Worm (Caenorhabditis elegans): ENCODE measurements around the gene T23G5.2.

The T23G5.2 gene

ce11 chrIII:9236228-9236627 lies at the start of gene T23G5.2:
Gene T23G5.2, minus strand, starts transcription at chrIII:9236328.
- no peak for TF ChIP-seq cog-1 (tag; optimal IDR thresholded peaks at IDR 0.05)
- TF ChIP-seq ref-1 (GFP tag; conservative IDR thresholded peaks at IDR 0.05), result no peak
- TF ChIP-seq tab-1 (GFP tag; IDR thresholded peaks at IDR 0.05), result no peak
- no peak for TF ChIP-seq ztf-29 (GFP tag; IDR thresholded peaks at IDR 0.05)
- no peak for TF ChIP-seq klf-2 (GFP tag; conservative IDR thresholded peaks at IDR 0.05)
- no peak for TF ChIP-seq T22C8.4 (GFP tag; IDR thresholded peaks at IDR 0.05)
- TF ChIP-seq ztf-23 (GFP tag; IDR thresholded peaks at IDR 0.05), result no peak
- no peak for TF ChIP-seq flt-1 (GFP tag; IDR thresholded peaks at IDR 0.05)
- no peak for TF ChIP-seq med-1 (GFP tag; optimal IDR thresholded peaks at IDR 0.05; ENCODE audit: insufficient read depth)

ce11 chrIII:9281480-9281879 lies 45.4 kb upstream of the T23G5.2 start, which contains the start of gene fozi-1:
Gene fozi-1, plus strand, starts transcription at chrIII:9281780.
- TF ChIP-seq ref-1 (GFP tag; conservative IDR thresholded peaks at IDR 0.05) (no peak), T22C8.4 (GFP tag; IDR thresholded peaks at IDR 0.05) (no peak), flt-1 (GFP tag; IDR thresholded peaks at IDR 0.05) (no peak), klf-2 (GFP tag; conservative IDR thresholded peaks at IDR 0.05) (no peak), tab-1 (GFP tag; IDR thresholded peaks at IDR 0.05) (no peak), ztf-23 (GFP tag; IDR thresholded peaks at IDR 0.05) (no peak), ztf-29 (GFP tag; IDR thresholded peaks at IDR 0.05) (no peak), cog-1 (tag; optimal IDR thresholded peaks at IDR 0.05) (no peak), med-1 (GFP tag; optimal IDR thresholded peaks at IDR 0.05; ENCODE audit: insufficient read depth) (no peak)

ce11 chrIII:9277803-9278202 lies 41.7 kb upstream of the T23G5.2 start:
- TF ChIP-seq klf-2 (GFP tag; conservative IDR thresholded peaks at IDR 0.05) (no peak), tab-1 (GFP tag; IDR thresholded peaks at IDR 0.05) (no peak), T22C8.4 (GFP tag; IDR thresholded peaks at IDR 0.05) (no peak), flt-1 (GFP tag; IDR thresholded peaks at IDR 0.05) (no peak), med-1 (GFP tag; optimal IDR thresholded peaks at IDR 0.05; ENCODE audit: insufficient read depth) (no peak), ztf-29 (GFP tag; IDR thresholded peaks at IDR 0.05) (no peak), cog-1 (tag; optimal IDR thresholded peaks at IDR 0.05) (no peak), ztf-23 (GFP tag; IDR thresholded peaks at IDR 0.05) (no peak), ref-1 (GFP tag; conservative IDR thresholded peaks at IDR 0.05) (no peak)

DNA sequence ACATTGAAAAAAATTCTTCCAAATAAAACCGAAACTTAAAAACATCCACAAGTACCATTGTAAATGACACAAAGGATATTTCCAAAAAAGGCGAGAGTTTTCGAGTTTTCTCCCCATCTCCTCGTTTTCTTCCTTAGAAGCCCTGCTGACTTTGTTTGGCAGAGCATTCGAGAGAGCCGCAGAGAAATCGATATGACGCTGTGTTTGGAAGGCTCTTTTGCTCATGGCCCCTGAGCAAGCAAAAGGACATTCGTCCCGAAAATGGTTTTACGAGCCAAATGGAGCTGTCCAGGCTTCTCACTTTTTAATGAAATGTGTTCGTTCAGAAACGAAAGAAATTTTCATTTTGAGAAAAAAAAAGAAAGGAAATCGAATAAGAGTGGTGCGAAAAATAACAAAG lies 36.0 kb upstream of the T23G5.2 start:
- no peak for TF ChIP-seq ref-1 (GFP tag; conservative IDR thresholded peaks at IDR 0.05)
- no peak for TF ChIP-seq cog-1 (tag; optimal IDR thresholded peaks at IDR 0.05)
- TF ChIP-seq flt-1 (GFP tag; IDR thresholded peaks at IDR 0.05), result no peak
- TF ChIP-seq tab-1 (GFP tag; IDR thresholded peaks at IDR 0.05), result no peak
- no peak for TF ChIP-seq ztf-23 (GFP tag; IDR thresholded peaks at IDR 0.05)
- no peak for TF ChIP-seq ztf-29 (GFP tag; IDR thresholded peaks at IDR 0.05)
- TF ChIP-seq T22C8.4 (GFP tag; IDR thresholded peaks at IDR 0.05), result no peak
- no peak for TF ChIP-seq klf-2 (GFP tag; conservative IDR thresholded peaks at IDR 0.05)
- TF ChIP-seq med-1 (GFP tag; optimal IDR thresholded peaks at IDR 0.05; ENCODE audit: insufficient read depth), result no peak

DNA sequence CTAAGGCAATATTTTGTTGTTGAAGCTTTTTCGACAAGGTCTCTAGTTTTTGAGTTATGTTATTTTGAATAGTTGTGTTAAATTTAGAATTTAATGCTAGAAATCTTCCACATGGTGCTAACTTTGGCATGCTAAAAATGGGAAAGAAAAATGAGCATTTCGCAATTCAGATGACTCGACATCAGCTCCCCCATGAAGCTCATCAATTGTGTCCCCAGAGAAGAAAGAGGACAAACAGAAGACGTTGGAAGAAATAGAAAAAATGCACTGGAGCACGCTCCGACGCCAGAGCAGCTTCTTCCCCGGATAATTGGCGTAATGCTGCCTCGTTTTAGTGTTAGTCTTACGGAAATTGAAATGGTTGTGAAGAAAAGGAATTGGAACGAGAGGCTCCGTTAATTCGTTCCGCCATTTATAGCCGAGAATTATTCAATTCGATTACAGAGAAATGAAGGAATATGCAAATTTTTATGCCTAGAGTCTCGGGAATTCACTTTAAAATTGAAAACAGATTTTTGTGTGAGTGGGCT lies 35.3 kb upstream of the T23G5.2 start:
- TF ChIP-seq klf-2 (GFP tag; conservative IDR thresholded peaks at IDR 0.05) (no peak), tab-1 (GFP tag; IDR thresholded peaks at IDR 0.05) (no peak), cog-1 (tag; optimal IDR thresholded peaks at IDR 0.05) (no peak), flt-1 (GFP tag; IDR thresholded peaks at IDR 0.05) (no peak), ztf-29 (GFP tag; IDR thresholded peaks at IDR 0.05) (no peak), T22C8.4 (GFP tag; IDR thresholded peaks at IDR 0.05) (no peak), ref-1 (GFP tag; conservative IDR thresholded peaks at IDR 0.05) (no peak), ztf-23 (GFP tag; IDR thresholded peaks at IDR 0.05) (no peak)

ce11 chrIII:9270183-9270582 lies 34.1 kb upstream of the T23G5.2 start:
- no peak for TF ChIP-seq med-1 (GFP tag; optimal IDR thresholded peaks at IDR 0.05; ENCODE audit: insufficient read depth)
- no peak for TF ChIP-seq ztf-23 (GFP tag; IDR thresholded peaks at IDR 0.05)
- TF ChIP-seq flt-1 (GFP tag; IDR thresholded peaks at IDR 0.05), result no peak
- no peak for TF ChIP-seq ref-1 (GFP tag; conservative IDR thresholded peaks at IDR 0.05)
- TF ChIP-seq tab-1 (GFP tag; IDR thresholded peaks at IDR 0.05), result no peak
- no peak for TF ChIP-seq ztf-29 (GFP tag; IDR thresholded peaks at IDR 0.05)
- TF ChIP-seq T22C8.4 (GFP tag; IDR thresholded peaks at IDR 0.05), result no peak
- no peak for TF ChIP-seq klf-2 (GFP tag; conservative IDR thresholded peaks at IDR 0.05)
- TF ChIP-seq cog-1 (tag; optimal IDR thresholded peaks at IDR 0.05), result no peak

ce11 chrIII:9269012-9269471 lies 32.9 kb upstream of the T23G5.2 start, which contains the start of gene clip-1:
Gene clip-1, minus strand, starts transcription at chrIII:9269062.
- no peak for TF ChIP-seq flt-1 (GFP tag; IDR thresholded peaks at IDR 0.05)
- no peak for TF ChIP-seq klf-2 (GFP tag; conservative IDR thresholded peaks at IDR 0.05)
- no peak for TF ChIP-seq T22C8.4 (GFP tag; IDR thresholded peaks at IDR 0.05)

DNA sequence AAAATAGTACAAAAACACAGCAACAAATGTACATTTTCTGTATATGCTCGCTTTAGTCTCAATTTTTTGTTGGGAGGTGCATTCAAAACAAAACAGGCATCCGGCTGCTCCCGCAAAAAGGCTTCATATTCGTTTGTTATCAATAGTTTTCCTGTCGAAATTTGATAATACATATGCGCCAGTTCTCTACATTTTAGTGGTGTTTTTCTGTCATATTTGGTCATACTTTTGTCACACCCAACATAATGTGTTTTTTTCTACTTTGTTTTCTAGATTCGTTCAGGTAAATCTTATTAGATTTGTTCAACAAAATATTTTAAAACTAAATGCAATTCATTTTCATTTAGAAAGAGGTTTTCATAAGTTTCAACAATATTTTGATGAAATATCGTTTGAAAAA lies 22.4 kb upstream of the T23G5.2 start:
- TF ChIP-seq klf-2 (GFP tag; conservative IDR thresholded peaks at IDR 0.05), result no peak
- no peak for TF ChIP-seq T22C8.4 (GFP tag; IDR thresholded peaks at IDR 0.05)
- no peak for TF ChIP-seq med-1 (GFP tag; optimal IDR thresholded peaks at IDR 0.05; ENCODE audit: insufficient read depth)
- no peak for TF ChIP-seq cog-1 (tag; optimal IDR thresholded peaks at IDR 0.05)
- no peak for TF ChIP-seq ref-1 (GFP tag; conservative IDR thresholded peaks at IDR 0.05)
- TF ChIP-seq ztf-23 (GFP tag; IDR thresholded peaks at IDR 0.05), result no peak
- TF ChIP-seq tab-1 (GFP tag; IDR thresholded peaks at IDR 0.05), result no peak
- TF ChIP-seq flt-1 (GFP tag; IDR thresholded peaks at IDR 0.05), result no peak
- TF ChIP-seq ztf-29 (GFP tag; IDR thresholded peaks at IDR 0.05), result no peak

- TF ChIP-seq ztf-23 (GFP tag; IDR thresholded peaks at IDR 0.05) (no peak), ref-1 (GFP tag; conservative IDR thresholded peaks at IDR 0.05) (no peak), klf-2 (GFP tag; conservative IDR thresholded peaks at IDR 0.05) (no peak), ztf-29 (GFP tag; IDR thresholded peaks at IDR 0.05) (no peak), T22C8.4 (GFP tag; IDR thresholded peaks at IDR 0.05) (no peak), med-1 (GFP tag; optimal IDR thresholded peaks at IDR 0.05; ENCODE audit: insufficient read depth) (no peak), tab-1 (GFP tag; IDR thresholded peaks at IDR 0.05) (no peak), cog-1 (tag; optimal IDR thresholded peaks at IDR 0.05) (no peak), flt-1 (GFP tag; IDR thresholded peaks at IDR 0.05) (no peak)
These were observed 20.8 kb upstream of the T23G5.2 start, which contains the start of gene M01A8.1 for ce11 chrIII:9256961-9257360. Gene M01A8.1, plus strand, starts transcription at chrIII:9257261.

ce11 chrIII:9255801-9256200 lies 19.7 kb upstream of the T23G5.2 start:
- no peak for TF ChIP-seq tab-1 (GFP tag; IDR thresholded peaks at IDR 0.05)
- TF ChIP-seq T22C8.4 (GFP tag; IDR thresholded peaks at IDR 0.05), result no peak
- TF ChIP-seq ztf-29 (GFP tag; IDR thresholded peaks at IDR 0.05), result no peak
- no peak for TF ChIP-seq ztf-23 (GFP tag; IDR thresholded peaks at IDR 0.05)
- no peak for TF ChIP-seq med-1 (GFP tag; optimal IDR thresholded peaks at IDR 0.05; ENCODE audit: insufficient read depth)
- TF ChIP-seq cog-1 (tag; optimal IDR thresholded peaks at IDR 0.05), result no peak
- no peak for TF ChIP-seq flt-1 (GFP tag; IDR thresholded peaks at IDR 0.05)
- no peak for TF ChIP-seq ref-1 (GFP tag; conservative IDR thresholded peaks at IDR 0.05)
- TF ChIP-seq klf-2 (GFP tag; conservative IDR thresholded peaks at IDR 0.05), result no peak

All from whole organism, midembryonic.